Fruit fly (Drosophila melanogaster) whole organism: ENCODE data around the gene Orct.

Experiments used
- CG8478 ChIP-seq: fragments of >200 bp; optimal IDR thresholded peaks from 2 replicates; lab custom pipeline; 2018; ENCODE audit warnings: inconsistent platforms
- Dll ChIP-seq: fragments of >200 bp; optimal IDR thresholded peaks from 2 replicates; lab custom pipeline; 2017
- EcR ChIP-seq, 2 experiments: fragments of >200 bp; optimal IDR thresholded peaks; 2 replicates each; lab custom pipeline; 2017; ENCODE audit warnings: missing biosample characterization in 2 of 2, missing genetic modification characterization in 2 of 2, missing genetic modification reagents in 2 of 2
- pan ChIP-seq: fragments of >200 bp; optimal IDR thresholded peaks from 2 replicates; lab custom pipeline; 2017
- psq ChIP-seq: fragments of >200 bp; optimal IDR thresholded peaks from 2 replicates; lab custom pipeline; 2017
- usp ChIP-seq: fragments of >200 bp; optimal IDR thresholded peaks from 2 replicates; lab custom pipeline; 2017; ENCODE audit warnings: missing biosample characterization, missing genetic modification characterization, mixed read lengths

Gene Orct

dm6 chr3R:24258333-24258732 is 17.7 kb upstream of the Orct start:
- TF ChIP-seq Dll (lab: Kevin White, UChicago): no peak
- TF ChIP-seq pan (lab: Kevin White, UChicago): no peak
- TF ChIP-seq EcR (GFP tag; optimal IDR thresholded peaks at IDR 0.05; lab: Kevin White, UChicago): no peak
- no peak for TF ChIP-seq CG8478 (lab: Kevin White, UChicago)
- TF ChIP-seq psq (lab: Kevin White, UChicago): no peak
- no peak for TF ChIP-seq usp (GFP tag; lab: Kevin White, UChicago)

dm6 chr3R:24259278-24260040 is 16.6 kb upstream of the Orct start:
- TF ChIP-seq pan (lab: Kevin White, UChicago): no peak
- no peak for TF ChIP-seq psq (lab: Kevin White, UChicago)
- TF ChIP-seq CG8478 (lab: Kevin White, UChicago): no peak
- TF ChIP-seq EcR (GFP tag; optimal IDR thresholded peaks at IDR 0.05; lab: Kevin White, UChicago): no peak
- peak; percentile 81 for TF ChIP-seq Dll (lab: Kevin White, UChicago)
- TF ChIP-seq usp (GFP tag; lab: Kevin White, UChicago): no peak

dm6 chr3R:24260041-24260379 is 16.1 kb upstream of the Orct start:
- TF ChIP-seq usp (GFP tag; lab: Kevin White, UChicago) (no peak), psq (lab: Kevin White, UChicago) (no peak), Dll (lab: Kevin White, UChicago) (no peak), CG8478 (lab: Kevin White, UChicago) (no peak), pan (lab: Kevin White, UChicago) (no peak), EcR (GFP tag; optimal IDR thresholded peaks at IDR 0.05; lab: Kevin White, UChicago) (no peak)

- TF ChIP-seq CG8478 (lab: Kevin White, UChicago): no peak
- no peak for TF ChIP-seq pan (lab: Kevin White, UChicago)
- no peak for TF ChIP-seq EcR (GFP tag; optimal IDR thresholded peaks at IDR 0.05; lab: Kevin White, UChicago)
- TF ChIP-seq Dll (lab: Kevin White, UChicago): no peak
- no peak for TF ChIP-seq psq (lab: Kevin White, UChicago)
These were observed 15.6 kb upstream of the Orct start for dm6 chr3R:24260411-24260810.

- TF ChIP-seq pan (lab: Kevin White, UChicago) (no peak), Dll (lab: Kevin White, UChicago) (no peak), usp (GFP tag; lab: Kevin White, UChicago) (no peak), CG8478 (lab: Kevin White, UChicago) (no peak), EcR (GFP tag; optimal IDR thresholded peaks at IDR 0.05; lab: Kevin White, UChicago) (no peak), psq (lab: Kevin White, UChicago) (no peak)
These were observed 14.6 kb upstream of the Orct start for dm6 chr3R:24261380-24262021.

dm6 chr3R:24262923-24263322 is 13.1 kb upstream of the Orct start:
- TF ChIP-seq Dll (lab: Kevin White, UChicago) (no peak), pan (lab: Kevin White, UChicago) (no peak), psq (lab: Kevin White, UChicago) (no peak), EcR (GFP tag; optimal IDR thresholded peaks at IDR 0.05; lab: Kevin White, UChicago) (no peak), CG8478 (lab: Kevin White, UChicago) (no peak), usp (GFP tag; lab: Kevin White, UChicago) (no peak)

- no peak for TF ChIP-seq psq (lab: Kevin White, UChicago)
- no peak for TF ChIP-seq EcR (GFP tag; optimal IDR thresholded peaks at IDR 0.05; lab: Kevin White, UChicago)
- no peak for TF ChIP-seq pan (lab: Kevin White, UChicago)
These were observed 12.3 kb upstream of the Orct start for dm6 chr3R:24263588-24264413.

- TF ChIP-seq psq (lab: Kevin White, UChicago) (no peak), Dll (lab: Kevin White, UChicago) (no peak)
These were observed 11.4 kb upstream of the Orct start for dm6 chr3R:24264414-24265363.

- TF ChIP-seq EcR (GFP tag; optimal IDR thresholded peaks at IDR 0.05; lab: Kevin White, UChicago): peak in 1 of 2 experiments; percentile 56
- no peak for TF ChIP-seq CG8478 (lab: Kevin White, UChicago)
- TF ChIP-seq pan (lab: Kevin White, UChicago): no peak
- TF ChIP-seq usp (GFP tag; lab: Kevin White, UChicago): no peak
- TF ChIP-seq psq (lab: Kevin White, UChicago): no peak
- no peak for TF ChIP-seq Dll (lab: Kevin White, UChicago)
These were observed 9.1 kb upstream of the Orct start for dm6 chr3R:24266786-24267579.
